Worm (Caenorhabditis elegans): ENCODE measurements around the gene Y57G11A.2.

Y57G11A.2 gene

ce11 chrIV:14495474-14495873 is 23.8 kb downstream of the Y57G11A.2 start:
- no peak for TF ChIP-seq cnd-1 (tag; optimal IDR thresholded peaks at IDR 0.05)
- TF ChIP-seq mls-2 (tag; optimal IDR thresholded peaks at IDR 0.05) = no peak
- TF ChIP-seq unc-39 (tag; optimal IDR thresholded peaks at IDR 0.05) = no peak
- no peak for TF ChIP-seq elt-3 (tag; optimal IDR thresholded peaks at IDR 0.05)
- no peak for TF ChIP-seq bed-3 (GFP tag; optimal IDR thresholded peaks at IDR 0.05)
- TF ChIP-seq M03D4.4 (tag; optimal IDR thresholded peaks at IDR 0.05) = no peak
- TF ChIP-seq ceh-39 (tag; optimal IDR thresholded peaks at IDR 0.05) = no peak

ce11 chrIV:14491135-14491534 is 28.2 kb downstream of the Y57G11A.2 start:
- TF ChIP-seq lin-13 (tag; optimal IDR thresholded peaks at IDR 0.05) (no peak), ztf-11 (tag; optimal IDR thresholded peaks at IDR 0.05) (no peak), bed-3 (GFP tag; optimal IDR thresholded peaks at IDR 0.05) (no peak)

- no peak for TF ChIP-seq unc-39 (tag; optimal IDR thresholded peaks at IDR 0.05)
- no peak for TF ChIP-seq ham-2 (GFP tag; optimal IDR thresholded peaks at IDR 0.05)
- TF ChIP-seq ceh-39 (tag; optimal IDR thresholded peaks at IDR 0.05) = no peak
- no peak for TF ChIP-seq ceh-43 (GFP tag; optimal IDR thresholded peaks at IDR 0.05)
- TF ChIP-seq ceh-83 (GFP tag; optimal IDR thresholded peaks at IDR 0.05) = no peak
- TF ChIP-seq lin-32 (GFP tag; optimal IDR thresholded peaks at IDR 0.05) = no peak
- TF ChIP-seq mls-2 (tag; optimal IDR thresholded peaks at IDR 0.05) = no peak
- TF ChIP-seq lsy-2 (tag; optimal IDR thresholded peaks at IDR 0.05) = no peak
- no peak for TF ChIP-seq sptf-1 (tag; optimal IDR thresholded peaks at IDR 0.05)
These were observed 35.9 kb downstream of the Y57G11A.2 start for ce11 chrIV:14483427-14483826.

ce11 chrIV:14481984-14482383 is 37.3 kb downstream of the Y57G11A.2 start, which contains the start of gene Y57G11A.4:
TSS of gene Y57G11A.4 (plus strand) at chrIV:14482284.
- no peak for TF ChIP-seq lin-32 (GFP tag; optimal IDR thresholded peaks at IDR 0.05)
- no peak for TF ChIP-seq M03D4.4 (tag; optimal IDR thresholded peaks at IDR 0.05)
- no peak for TF ChIP-seq nhr-76 (tag; optimal IDR thresholded peaks at IDR 0.05)
- TF ChIP-seq nhr-28 (tag; optimal IDR thresholded peaks at IDR 0.05) = no peak
- no peak for TF ChIP-seq hlh-1 (tag; optimal IDR thresholded peaks at IDR 0.05)
- TF ChIP-seq ztf-11 (tag; optimal IDR thresholded peaks at IDR 0.05) = no peak
- no peak for TF ChIP-seq mls-2 (tag; optimal IDR thresholded peaks at IDR 0.05)
- no peak for TF ChIP-seq blmp-1 (tag; optimal IDR thresholded peaks at IDR 0.05)
- TF ChIP-seq lin-13 (tag; optimal IDR thresholded peaks at IDR 0.05) = no peak
- no peak for TF ChIP-seq sptf-1 (tag; optimal IDR thresholded peaks at IDR 0.05)
- TF ChIP-seq ceh-83 (GFP tag; optimal IDR thresholded peaks at IDR 0.05) = no peak
- no peak for TF ChIP-seq lsy-2 (tag; optimal IDR thresholded peaks at IDR 0.05)
- TF ChIP-seq ceh-39 (tag; optimal IDR thresholded peaks at IDR 0.05) = no peak
- TF ChIP-seq ces-1 (GFP tag; optimal IDR thresholded peaks at IDR 0.05) = no peak
- no peak for TF ChIP-seq drap-1 (GFP tag; optimal IDR thresholded peaks at IDR 0.05)
- no peak for TF ChIP-seq cnd-1 (tag; optimal IDR thresholded peaks at IDR 0.05)
- no peak for TF ChIP-seq elt-3 (tag; optimal IDR thresholded peaks at IDR 0.05)

- TF ChIP-seq sptf-1 (tag; optimal IDR thresholded peaks at IDR 0.05) = no peak
- no peak for TF ChIP-seq mls-2 (tag; optimal IDR thresholded peaks at IDR 0.05)
- no peak for TF ChIP-seq mep-1 (tag; optimal IDR thresholded peaks at IDR 0.05)
- no peak for TF ChIP-seq blmp-1 (tag; optimal IDR thresholded peaks at IDR 0.05)
- no peak for TF ChIP-seq bed-3 (GFP tag; optimal IDR thresholded peaks at IDR 0.05)
- TF ChIP-seq ces-1 (GFP tag; optimal IDR thresholded peaks at IDR 0.05) = no peak
- TF ChIP-seq lin-32 (GFP tag; optimal IDR thresholded peaks at IDR 0.05) = no peak
- TF ChIP-seq nhr-12 (tag; optimal IDR thresholded peaks at IDR 0.05) = no peak
- TF ChIP-seq snpc-4 (tag; optimal IDR thresholded peaks at IDR 0.05) = no peak
- TF ChIP-seq hlh-1 (tag; optimal IDR thresholded peaks at IDR 0.05) = no peak
These were observed 50.3 kb downstream of the Y57G11A.2 start for ce11 chrIV:14469013-14469412.
